Worm (Caenorhabditis elegans): ENCODE results near the gene Y56A3A.6.

Gene Y56A3A.6

ce11 chrIII:11843007-11843406 is 35.6 kb downstream of the Y56A3A.6 start:
- TF ChIP-seq ets-4 (tag; optimal IDR thresholded peaks at IDR 0.05) = no peak
- peak; percentile 40 for TF ChIP-seq elt-4 (tag; optimal IDR thresholded peaks at IDR 0.05)

ce11 chrIII:11841728-11842127 is 36.9 kb downstream of the Y56A3A.6 start:
- TF ChIP-seq madf-2 (tag; optimal IDR thresholded peaks at IDR 0.05) (no peak), ceh-18 (tag; optimal IDR thresholded peaks at IDR 0.05) (no peak), unc-3 (GFP tag; conservative IDR thresholded peaks at IDR 0.05) (no peak), unc-3 (tag; optimal IDR thresholded peaks at IDR 0.05) (no peak), C38D4.7 (GFP tag; optimal IDR thresholded peaks at IDR 0.05) (no peak), ceh-14 (tag; optimal IDR thresholded peaks at IDR 0.05) (no peak), hlh-8 (tag; optimal IDR thresholded peaks at IDR 0.05) (no peak), odd-2 (tag; optimal IDR thresholded peaks at IDR 0.05) (no peak), tbx-2 (tag; optimal IDR thresholded peaks at IDR 0.05) (no peak), eyg-1 (tag; optimal IDR thresholded peaks at IDR 0.05) (no peak), ets-4 (tag; optimal IDR thresholded peaks at IDR 0.05) (no peak), hlh-15 (tag; optimal IDR thresholded peaks at IDR 0.05) (no peak), lin-11 (tag; optimal IDR thresholded peaks at IDR 0.05) (no peak), pat-9 (tag; optimal IDR thresholded peaks at IDR 0.05) (no peak), unc-55 (GFP tag; optimal IDR thresholded peaks at IDR 0.05) (no peak), fkh-10 (GFP tag; optimal IDR thresholded peaks at IDR 0.05) (no peak), che-1 (tag; optimal IDR thresholded peaks at IDR 0.05) (no peak), syd-9 (tag; optimal IDR thresholded peaks at IDR 0.05) (no peak), T23F11.4 (GFP tag; optimal IDR thresholded peaks at IDR 0.05) (no peak)

DNA sequence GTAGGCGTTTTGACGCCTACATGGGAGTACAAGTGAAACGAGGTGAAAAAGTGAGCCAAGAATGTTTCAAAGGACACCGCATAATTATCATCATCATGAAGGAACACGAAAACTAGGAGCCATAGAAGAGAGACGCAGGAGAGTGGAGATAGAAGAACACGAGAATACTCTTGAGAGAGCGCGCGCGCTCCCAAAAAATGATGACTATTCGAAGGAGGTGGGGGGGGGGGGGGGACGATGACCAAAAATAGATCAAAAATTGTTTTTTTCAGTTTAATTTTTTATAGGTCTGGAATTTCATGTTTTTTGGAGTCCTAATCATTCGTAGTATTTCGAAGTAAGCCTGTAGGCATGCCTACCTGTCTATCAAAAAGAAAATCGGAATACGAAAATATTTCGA is 41.9 kb downstream of the Y56A3A.6 start:
- TF ChIP-seq fkh-10 (GFP tag; optimal IDR thresholded peaks at IDR 0.05) (no peak), odd-2 (tag; optimal IDR thresholded peaks at IDR 0.05) (no peak), ceh-2 (tag; optimal IDR thresholded peaks at IDR 0.05) (no peak), nhr-232 (tag; optimal IDR thresholded peaks at IDR 0.05) (no peak), hlh-13 (GFP tag; optimal IDR thresholded peaks at IDR 0.05) (no peak), npax-4 (tag; optimal IDR thresholded peaks at IDR 0.05) (no peak), pros-1 (tag; optimal IDR thresholded peaks at IDR 0.05) (no peak), ama-1 (optimal IDR thresholded peaks at IDR 0.05) (no peak), sdc-2 (tag; optimal IDR thresholded peaks at IDR 0.05) (no peak), ref-2 (tag; optimal IDR thresholded peaks at IDR 0.05) (no peak), rnt-1 (tag; optimal IDR thresholded peaks at IDR 0.05) (no peak)

DNA sequence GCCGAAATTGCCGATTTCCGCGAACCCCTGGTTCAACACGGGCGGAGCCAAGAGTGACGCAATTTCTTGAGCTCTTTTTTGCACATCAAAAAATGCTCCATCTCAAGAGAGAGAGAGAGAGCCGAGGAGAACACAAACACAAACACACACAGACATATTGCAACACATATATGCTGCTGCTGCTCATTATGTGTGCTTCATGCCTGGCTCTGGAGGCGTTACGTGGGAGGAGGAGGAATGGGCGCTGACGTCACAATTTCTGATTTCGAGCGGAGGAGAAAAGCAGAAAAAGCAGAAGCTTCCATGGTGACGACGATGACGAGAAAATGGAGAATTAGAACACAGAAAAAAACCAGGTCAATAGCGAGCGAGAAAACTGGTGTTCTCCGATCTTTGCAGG is 42.5 kb downstream of the Y56A3A.6 start:
- TF ChIP-seq K02D7.2 (tag; optimal IDR thresholded peaks at IDR 0.05) = no peak

DNA sequence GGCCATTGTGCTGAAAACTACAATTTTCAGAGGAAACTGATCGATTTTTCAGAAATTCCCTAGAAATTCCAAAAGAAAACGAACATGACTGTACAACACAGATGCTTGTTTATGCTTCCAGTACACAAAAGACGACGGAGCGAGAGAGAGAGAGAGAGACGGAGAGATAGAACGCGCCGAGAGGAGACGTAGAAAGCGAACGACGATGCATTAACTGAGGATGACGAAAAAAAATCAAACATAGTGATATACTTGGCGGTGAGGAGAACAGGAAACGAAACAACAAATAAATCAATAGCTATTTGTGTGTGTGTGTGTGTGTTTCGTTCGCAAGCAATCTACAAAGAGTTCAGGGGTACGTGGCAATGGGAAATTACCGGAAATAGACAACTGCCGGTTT is 43.8 kb downstream of the Y56A3A.6 start:
- TF ChIP-seq nhr-232 (tag; optimal IDR thresholded peaks at IDR 0.05) (no peak), ceh-48 (tag; optimal IDR thresholded peaks at IDR 0.05) (no peak), fkh-10 (GFP tag; optimal IDR thresholded peaks at IDR 0.05) (no peak), elt-4 (tag; optimal IDR thresholded peaks at IDR 0.05) (no peak), T23F11.4 (GFP tag; optimal IDR thresholded peaks at IDR 0.05) (no peak)

ce11 chrIII:11834168-11834567 is 44.4 kb downstream of the Y56A3A.6 start:
- TF ChIP-seq ceh-19 (GFP tag; optimal IDR thresholded peaks at IDR 0.05) = no peak
- no peak for TF ChIP-seq ceh-9 (tag; optimal IDR thresholded peaks at IDR 0.05)
- no peak for TF ChIP-seq C08G9.2 (tag; optimal IDR thresholded peaks at IDR 0.05)
- no peak for TF ChIP-seq rnt-1 (tag; optimal IDR thresholded peaks at IDR 0.05)
